Fruit fly (Drosophila melanogaster): Measurements from ENCODE around the gene LysX.

The LysX gene

dm6 chr3L:1178115-1178583 is 17.0 kb downstream of the LysX start:
- TF ChIP-seq net (GFP tag; optimal IDR thresholded peaks at IDR 0.05) (peak; percentile 64), CG8119 (GFP tag; IDR thresholded peaks at IDR 0.05) (peak; percentile 78), achi (GFP tag; optimal IDR thresholded peaks at IDR 0.05) (peak; percentile 20), lz (GFP tag; optimal IDR thresholded peaks at IDR 0.05) (no peak), salr (GFP tag; optimal IDR thresholded peaks at IDR 0.05) (peak; percentile 60 to 65), CG15336 (GFP tag; IDR thresholded peaks at IDR 0.05) (peak; percentile 41; the same call in 1 of the 2 replicates), CG6276 (GFP tag; optimal IDR thresholded peaks at IDR 0.05) (peak; percentile 43), Sox14 (GFP tag; optimal IDR thresholded peaks at IDR 0.05) (peak; percentile 60), fkh (GFP tag; optimal IDR thresholded peaks at IDR 0.05) (peak; percentile 7), Eip75B (GFP tag; optimal IDR thresholded peaks at IDR 0.05) (peak; percentile 42), Ets21C (GFP tag; optimal IDR thresholded peaks at IDR 0.05) (no peak), CG1621 (tag; optimal IDR thresholded peaks at IDR 0.05) (peak; percentile 65), Gug (GFP tag; IDR thresholded peaks at IDR 0.05) (peak; percentile 57), CG3032 (tag; optimal IDR thresholded peaks at IDR 0.05) (peak; percentile 69), ss (GFP tag; optimal IDR thresholded peaks at IDR 0.05) (peak; percentile 82 to 84), vri (GFP tag; optimal IDR thresholded peaks at IDR 0.05) (peak; percentile 8), CG34406 (GFP tag; optimal IDR thresholded peaks at IDR 0.05) (peak; percentile 27), Hr38 (GFP tag; optimal IDR thresholded peaks at IDR 0.05) (no peak), CG16779 (tag; optimal IDR thresholded peaks at IDR 0.05) (peak; percentile 27), CG6163 (GFP tag; IDR thresholded peaks at IDR 0.05) (peak; percentile 86), CG9139 (GFP tag; optimal IDR thresholded peaks at IDR 0.05) (no peak), Eip78C (GFP tag) (peak; percentile 68), CG4318 (GFP tag; optimal IDR thresholded peaks at IDR 0.05) (no peak), Ets96B (tag; optimal IDR thresholded peaks at IDR 0.05) (peak; percentile 71), CG6808 (GFP tag; optimal IDR thresholded peaks at IDR 0.05) (peak; percentile 80), Hr4 (GFP tag; optimal IDR thresholded peaks at IDR 0.05) (peak; percentile 19), Sox15 (GFP tag; optimal IDR thresholded peaks at IDR 0.05) (no peak), spab (GFP tag; optimal IDR thresholded peaks at IDR 0.05) (peak; percentile 59), dsx (GFP tag; optimal IDR thresholded peaks at IDR 0.05; ENCODE audit: poor library complexity, severe bottlenecking) (peak; percentile 72), CG11294 (GFP tag; IDR thresholded peaks at IDR 0.05) (0 out of 2 replicates have a peak, but pooled peaks have one; percentile 33), CG3919 (GFP tag; optimal IDR thresholded peaks at IDR 0.05) (peak; percentile 57), topi (GFP tag; optimal IDR thresholded peaks at IDR 0.05) (no peak), CG8632 (GFP tag; optimal IDR thresholded peaks at IDR 0.05) (peak; percentile 19), CG11762 (GFP tag; optimal IDR thresholded peaks at IDR 0.05; ENCODE audit: insufficient read depth) (peak; percentile 5), Lpt (GFP tag; optimal IDR thresholded peaks at IDR 0.05) (peak; percentile 79), Smox (GFP tag; optimal IDR thresholded peaks at IDR 0.05) (no peak), CG32006 (GFP tag; optimal IDR thresholded peaks at IDR 0.05) (peak; percentile 76), dac (GFP tag; optimal IDR thresholded peaks at IDR 0.05) (peak; percentile 75), pdm3 (GFP tag; optimal IDR thresholded peaks at IDR 0.05) (peak; percentile 11), eg (GFP tag; IDR thresholded peaks at IDR 0.05) (peak; percentile 75), fd59A (GFP tag; optimal IDR thresholded peaks at IDR 0.05) (peak; percentile 69), CG10669 (GFP tag; optimal IDR thresholded peaks at IDR 0.05) (peak; percentile 61), OdsH (GFP tag; optimal IDR thresholded peaks at IDR 0.05) (peak; percentile 7), Met (GFP tag; optimal IDR thresholded peaks at IDR 0.05) (no peak), CG6792 (GFP tag; optimal IDR thresholded peaks at IDR 0.05) (peak; percentile 26), CG31627 (GFP tag; optimal IDR thresholded peaks at IDR 0.05) (no peak), esn (GFP tag; optimal IDR thresholded peaks at IDR 0.05) (peak; percentile 10)

Data from whole organism, prepupa.